Fruit fly (Drosophila melanogaster) S2 (cell line): ENCODE data around the gene CG43075.

Source experiments
- CG8478 ChIP-seq: fragments of >200 bp; optimal IDR thresholded peaks from 2 replicates; lab custom pipeline; 2018
- CTCF ChIP-seq, 2 experiments: fragments of >200 bp; optimal IDR thresholded peaks; 2 replicates each; lab custom pipeline; 2018

DNA sequence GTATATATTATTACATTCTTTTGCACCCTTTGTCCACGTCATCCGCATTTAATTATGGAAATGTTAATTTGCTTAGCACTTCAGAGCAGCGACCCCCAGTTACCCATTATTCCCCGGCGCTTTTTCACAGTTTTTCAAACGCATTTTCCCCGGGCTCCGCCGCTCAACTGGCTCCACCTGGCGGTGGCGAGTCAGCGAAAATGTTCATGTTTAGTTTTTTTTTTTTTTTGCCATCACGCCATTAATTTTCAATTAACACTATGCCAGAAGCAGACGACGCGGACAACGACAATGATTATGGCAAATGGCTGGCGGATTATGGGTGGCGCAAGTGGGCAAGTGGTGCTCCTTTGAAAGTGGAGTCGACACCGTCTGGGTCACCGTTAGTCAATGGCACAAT is 17.3 kb downstream of the CG43075 start:
- no peak for TF ChIP-seq CG8478 (lab: Kevin White, UChicago)
- peak; percentile 64 for TF ChIP-seq CTCF (optimal IDR thresholded peaks at IDR 0.05; lab: Kevin White, UChicago)
